Worm (Caenorhabditis elegans) whole organism, L3 larva: Measurements from ENCODE around the gene C02E7.6.
"Not testable (repeated sequence)": the region's sequence is repeated elsewhere in the genome, so short reads cannot be mapped to it uniquely, and the experiment has no call there.

Source experiments
- ZK546.5 ChIP-seq: sonication (generic microtip); optimal IDR thresholded peaks from 2 replicates; lab custom pipeline; 2017; ENCODE audit warnings: missing biosample characterization, missing genetic modification characterization
- ama-1 ChIP-seq: fragments of 150-350 bp; optimal IDR thresholded peaks from 2 replicates; lab custom pipeline; 2018
- ceh-16 ChIP-seq: sonication (generic microtip); optimal IDR thresholded peaks from 2 replicates; lab custom pipeline; 2017; ENCODE audit warnings: missing biosample characterization, missing genetic modification characterization
- ceh-28 ChIP-seq: fragments of 150-350 bp; optimal IDR thresholded peaks from 2 replicates; lab custom pipeline; 2014; ENCODE audit warnings: missing biosample characterization, missing genetic modification reagents, missing genetic modification characterization
- ceh-82 ChIP-seq: fragments of 150-350 bp; optimal IDR thresholded peaks from 2 replicates; lab custom pipeline; 2014; ENCODE audit warnings: missing biosample characterization, missing genetic modification characterization
- ceh-9 ChIP-seq: sonication (generic microtip); optimal IDR thresholded peaks from 2 replicates; lab custom pipeline; 2018; ENCODE audit warnings: missing biosample characterization, missing genetic modification characterization
- egl-27 ChIP-seq: sonication (generic microtip); optimal IDR thresholded peaks from 4 replicates; lab custom pipeline; 2017; ENCODE audit warnings: missing biosample characterization, missing genetic modification reagents, missing genetic modification characterization
- egl-5 ChIP-seq: fragments of 150-350 bp; optimal IDR thresholded peaks from 2 replicates; lab custom pipeline; 2017; ENCODE audit warnings: missing biosample characterization, missing genetic modification reagents, missing genetic modification characterization, inconsistent platforms
- elt-2 ChIP-seq: sonication (generic microtip); optimal IDR thresholded peaks from 2 replicates; lab custom pipeline; 2016; ENCODE audit warnings: missing genetic modification reagents, mild to moderate bottlenecking, missing genetic modification characterization, missing compliant biosample characterization
- eor-1 ChIP-seq, 2 experiments: fragments of 150-350 bp; optimal IDR thresholded peaks; 2 replicates each; lab custom pipeline; 2014 to 2018; ENCODE audit warnings: missing biosample characterization in 2 of 2, missing genetic modification characterization in 2 of 2
- fos-1 ChIP-seq: fragments of 150-350 bp; optimal IDR thresholded peaks from 2 replicates; lab custom pipeline; 2014; ENCODE audit warnings: missing biosample characterization, missing genetic modification characterization
- hmg-11 ChIP-seq: sonication (generic microtip); optimal IDR thresholded peaks from 2 replicates; lab custom pipeline; 2016; ENCODE audit warnings: missing genetic modification characterization, missing compliant biosample characterization
- jun-1 ChIP-seq: fragments of 150-350 bp; optimal IDR thresholded peaks from 2 replicates; lab custom pipeline; 2014; ENCODE audit warnings: missing biosample characterization, missing genetic modification reagents, missing genetic modification characterization
- lin-39 ChIP-seq: fragments of 150-350 bp; optimal IDR thresholded peaks from 2 replicates; lab custom pipeline; 2018; ENCODE audit warnings: missing biosample characterization, missing genetic modification reagents, missing genetic modification characterization
- lsy-12 ChIP-seq: sonication (generic microtip); optimal IDR thresholded peaks from 2 replicates; lab custom pipeline; 2016; ENCODE audit warnings: mild to moderate bottlenecking, missing genetic modification characterization, missing compliant biosample characterization
- mdl-1 ChIP-seq: fragments of 150-350 bp; optimal IDR thresholded peaks from 2 replicates; lab custom pipeline; 2014; ENCODE audit warnings: missing biosample characterization, missing genetic modification characterization
- mml-1 ChIP-seq: fragments of 150-350 bp; sonication (generic microtip); optimal IDR thresholded peaks from 3 replicates; lab custom pipeline; 2014; ENCODE audit warnings: missing biosample characterization, missing genetic modification characterization
- nfya-1 ChIP-seq: sonication (generic microtip); optimal IDR thresholded peaks from 2 replicates; lab custom pipeline; 2017; ENCODE audit warnings: missing genetic modification characterization, mild to moderate bottlenecking, missing compliant biosample characterization, antibody characterized with exemption, moderate library complexity; ENCODE audit not compliant: insufficient read depth
- nhr-12 ChIP-seq: fragments of 150-350 bp; optimal IDR thresholded peaks from 2 replicates; lab custom pipeline; 2014; ENCODE audit warnings: missing biosample characterization, missing genetic modification characterization
- nhr-23 ChIP-seq: fragments of 150-350 bp; optimal IDR thresholded peaks from 2 replicates; lab custom pipeline; 2014; ENCODE audit warnings: missing biosample characterization, missing genetic modification reagents, missing genetic modification characterization
- nhr-237 ChIP-seq: fragments of 150-350 bp; optimal IDR thresholded peaks from 2 replicates; lab custom pipeline; 2014; ENCODE audit warnings: missing biosample characterization, missing genetic modification characterization
- nhr-25 ChIP-seq: sonication (generic microtip); optimal IDR thresholded peaks from 2 replicates; lab custom pipeline; 2017; ENCODE audit warnings: missing biosample characterization, missing genetic modification characterization
- nhr-43 ChIP-seq: sonication (generic microtip); optimal IDR thresholded peaks from 2 replicates; lab custom pipeline; 2016; ENCODE audit warnings: mild to moderate bottlenecking, missing genetic modification characterization, missing compliant biosample characterization; ENCODE audit not compliant: poor library complexity, severe bottlenecking
- nhr-67 ChIP-seq: fragments of 150-350 bp; optimal IDR thresholded peaks from 2 replicates; lab custom pipeline; 2014; ENCODE audit warnings: missing biosample characterization, missing genetic modification characterization
- nhr-77 ChIP-seq: fragments of 150-350 bp; optimal IDR thresholded peaks from 2 replicates; lab custom pipeline; 2014; ENCODE audit warnings: missing biosample characterization, missing genetic modification characterization
- pha-4 ChIP-seq: fragments of 150-350 bp; optimal IDR thresholded peaks from 2 replicates; lab custom pipeline; 2014; ENCODE audit warnings: missing biosample characterization, missing genetic modification reagents, missing genetic modification characterization
- sea-2 ChIP-seq: fragments of 150-350 bp; sonication (generic microtip); optimal IDR thresholded peaks from 4 replicates; lab custom pipeline; 2014; ENCODE audit warnings: missing biosample characterization, missing genetic modification reagents, missing genetic modification characterization
- skn-1 ChIP-seq: fragments of 150-350 bp; optimal IDR thresholded peaks from 2 replicates; lab custom pipeline; 2014; ENCODE audit warnings: missing biosample characterization, missing genetic modification characterization
- snpc-4 ChIP-seq: fragments of 150-350 bp; optimal IDR thresholded peaks from 2 replicates; lab custom pipeline; 2014; ENCODE audit warnings: missing biosample characterization, missing genetic modification characterization
- tbx-2 ChIP-seq: sonication (generic microtip); optimal IDR thresholded peaks from 2 replicates; lab custom pipeline; 2016; ENCODE audit warnings: mild to moderate bottlenecking, missing genetic modification characterization, missing compliant biosample characterization
- zag-1 ChIP-seq: fragments of 150-350 bp; optimal IDR thresholded peaks from 2 replicates; lab custom pipeline; 2014; ENCODE audit warnings: missing biosample characterization, missing genetic modification characterization
- ztf-11 ChIP-seq: fragments of 150-350 bp; optimal IDR thresholded peaks from 2 replicates; lab custom pipeline; 2014; ENCODE audit warnings: missing biosample characterization, missing genetic modification characterization
- ztf-4 ChIP-seq: fragments of 150-350 bp; optimal IDR thresholded peaks from 2 replicates; lab custom pipeline; 2014; ENCODE audit warnings: missing biosample characterization, missing genetic modification characterization

The C02E7.6 gene

DNA sequence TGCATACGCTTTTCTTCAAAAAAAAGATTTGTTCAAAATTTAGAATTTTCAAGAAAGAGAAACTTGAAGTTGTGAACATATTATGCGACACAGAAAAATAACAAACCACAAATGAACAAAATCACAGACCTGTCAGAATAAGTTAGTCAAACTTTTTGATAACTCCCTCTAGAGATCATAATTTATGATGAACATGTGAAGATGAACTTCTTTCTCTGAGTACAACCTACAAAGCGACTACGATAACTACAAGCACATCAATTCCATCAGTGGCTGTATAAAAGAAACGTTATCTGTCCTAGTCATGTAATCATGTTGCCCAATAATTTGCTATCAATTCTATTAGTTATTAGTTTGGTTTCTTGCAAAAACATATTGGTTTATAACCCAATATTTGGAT lies 23.3 kb upstream of the C02E7.6 start, which contains the start of gene ugt-9:
ugt-9 (plus strand) TSS at position 305 of the 400 bp plus-strand sequence.
- no peak for TF ChIP-seq nhr-67 (tag; lab: Kevin White, UChicago)
- no peak for TF ChIP-seq nhr-23 (tag; lab: Kevin White, UChicago)
- no peak for TF ChIP-seq skn-1 (tag; lab: Kevin White, UChicago)
- no peak for TF ChIP-seq ztf-4 (tag; lab: Kevin White, UChicago)
- TF ChIP-seq hmg-11 (tag; lab: Kevin White, UChicago) = no peak
- no peak for TF ChIP-seq ceh-16 (tag; lab: Kevin White, UChicago)
- no peak for TF ChIP-seq nhr-12 (tag; lab: Kevin White, UChicago)
- TF ChIP-seq nhr-25 = peak; percentile 16
- TF ChIP-seq ceh-28 (tag; lab: Kevin White, UChicago) = no peak
- TF ChIP-seq, all 47 proteins: peak for 1

- not testable (repeated sequence) for TF ChIP-seq ceh-28, skn-1, snpc-4 (tag; lab: Kevin White, UChicago)
- TF ChIP-seq, all 47 proteins: peak for 0; not testable (repeated sequence) for 47
Observed at ce11 chrV:4900020-4900419, 19.0 kb upstream of the C02E7.6 start, which contains the start of gene ugt-10. Gene ugt-10, minus strand, starts transcription at chrV:4900120.

- TF ChIP-seq nhr-67 (tag; lab: Kevin White, UChicago) = no peak
- TF ChIP-seq, all 47 proteins: peak for 0
Observed at ce11 chrV:4901074-4901473, 17.9 kb upstream of the C02E7.6 start, which contains the start of gene ugt-67. Gene ugt-67, plus strand, starts transcription at chrV:4901374.

ce11 chrV:4903696-4904095 lies 15.3 kb upstream of the C02E7.6 start, which contains the start of gene ugt-8:
Gene ugt-8, plus strand, starts transcription at chrV:4903930.
- TF ChIP-seq ceh-16 (tag; lab: Kevin White, UChicago) = no peak
- no peak for TF ChIP-seq nfya-1 (tag; lab: Kevin White, UChicago)
- TF ChIP-seq fos-1 (tag; lab: Kevin White, UChicago) = no peak
- TF ChIP-seq mml-1 (tag; lab: Kevin White, UChicago) = no peak
- no peak for TF ChIP-seq eor-1 (tag; optimal IDR thresholded peaks at IDR 0.05; lab: Kevin White, UChicago)
- TF ChIP-seq ztf-11 (tag; lab: Kevin White, UChicago) = no peak
- no peak for TF ChIP-seq nhr-23 (tag; lab: Kevin White, UChicago)
- TF ChIP-seq nhr-77 (tag; lab: Kevin White, UChicago) = no peak
- TF ChIP-seq ceh-9 (tag; lab: Kevin White, UChicago) = no peak
- TF ChIP-seq ceh-82 (tag; lab: Kevin White, UChicago) = no peak
- TF ChIP-seq nhr-43 (tag; lab: Kevin White, UChicago) = no peak
- TF ChIP-seq egl-5 (tag; lab: Kevin White, UChicago) = no peak
- TF ChIP-seq lin-39 (tag; lab: Kevin White, UChicago) = no peak
- no peak for TF ChIP-seq nhr-237 (tag; lab: Kevin White, UChicago)

DNA sequence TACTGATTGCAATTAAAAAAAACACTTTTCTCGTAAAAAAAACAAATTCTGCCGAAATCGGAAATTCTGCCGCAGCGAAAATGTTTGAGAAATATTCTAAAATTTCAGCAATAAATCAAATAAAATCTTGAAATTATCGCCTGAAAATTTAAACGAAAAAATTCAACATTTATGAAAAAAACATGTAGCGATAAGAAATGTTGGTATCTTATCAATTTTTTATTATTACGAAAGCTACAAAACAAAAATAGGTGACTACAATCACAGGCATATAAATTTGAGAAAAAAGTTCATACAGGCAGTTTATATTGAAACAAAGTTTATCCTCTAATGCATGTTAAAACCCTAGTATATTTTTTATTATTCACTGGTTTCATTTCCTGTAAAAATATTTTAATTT lies 13.1 kb upstream of the C02E7.6 start, which contains the start of gene ugt-14:
ugt-14 (plus strand) TSS at position 301 of the 400 bp plus-strand sequence.
- TF ChIP-seq ztf-4 (tag; lab: Kevin White, UChicago) (no peak), egl-27 (tag; lab: Kevin White, UChicago) (no peak), ama-1 (no peak), tbx-2 (no peak), sea-2 (no peak), ZK546.5 (tag; lab: Kevin White, UChicago) (no peak), mdl-1 (tag; lab: Kevin White, UChicago) (no peak), lin-39 (tag; lab: Kevin White, UChicago) (no peak), nhr-77 (tag; lab: Kevin White, UChicago) (no peak), nhr-43 (tag; lab: Kevin White, UChicago) (no peak), elt-2 (tag; lab: Kevin White, UChicago) (no peak), fos-1 (tag; lab: Kevin White, UChicago) (no peak), eor-1 (tag; optimal IDR thresholded peaks at IDR 0.05; lab: Kevin White, UChicago) (no peak), zag-1 (tag; lab: Kevin White, UChicago) (no peak), jun-1 (tag; lab: Kevin White, UChicago) (no peak), pha-4 (tag; lab: Kevin White, UChicago) (no peak), lsy-12 (tag; lab: Kevin White, UChicago) (no peak)
- TF ChIP-seq, all 47 proteins: peak for 0
